Fruit fly (Drosophila melanogaster): ENCODE results near the gene CG15196.

DNA sequence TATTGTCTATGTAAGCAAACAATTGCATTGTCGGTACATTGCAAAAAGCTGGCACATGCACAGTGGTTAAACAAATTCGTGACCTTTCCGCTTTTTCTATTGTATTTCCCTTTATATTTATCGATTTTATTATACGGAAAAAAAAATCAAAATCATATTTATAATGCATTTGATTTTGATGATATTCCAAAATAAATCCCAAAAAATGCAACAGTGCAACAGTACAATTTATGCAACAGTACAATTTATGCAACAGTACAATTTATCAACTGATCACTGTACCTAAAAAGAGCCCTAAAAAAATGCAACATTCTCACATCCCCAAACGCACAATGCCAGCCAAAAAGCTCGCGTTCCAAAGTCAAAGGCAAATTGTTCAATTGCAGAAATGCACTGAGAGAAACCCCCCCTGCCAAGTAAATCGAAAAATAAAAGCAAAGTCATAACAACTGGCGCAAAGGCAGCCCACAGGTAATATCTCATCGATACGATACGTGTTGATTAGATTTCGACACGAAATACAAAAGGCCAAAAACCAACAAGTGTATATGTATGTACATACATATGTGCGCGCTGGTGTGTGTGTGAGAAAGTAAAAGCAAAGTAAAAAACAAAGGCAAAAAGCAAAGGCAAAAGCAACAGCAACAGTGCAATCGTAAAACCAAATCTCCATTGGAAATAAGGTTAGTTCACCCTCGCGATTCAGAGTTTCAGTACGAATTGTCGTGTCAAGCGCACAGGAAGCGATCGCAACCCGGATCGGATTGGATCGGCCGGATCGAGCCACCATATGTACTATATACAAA is 32.3 kb downstream of the CG15196 start, which contains the start of gene Sk1:
- TF ChIP-seq Snoo (tag; optimal IDR thresholded peaks at IDR 0.05) (peak; percentile 19), EcR (GFP tag; optimal IDR thresholded peaks at IDR 0.05) (no peak), CG12605 (GFP tag; IDR thresholded peaks at IDR 0.05) (no peak), CG17806 (tag; optimal IDR thresholded peaks at IDR 0.05) (no peak), CG15710 (tag; optimal IDR thresholded peaks at IDR 0.05) (no peak), CG8159 (tag; optimal IDR thresholded peaks at IDR 0.05) (no peak), fd96Ca (GFP tag; IDR thresholded peaks at IDR 0.05) (no peak), CG10348 (GFP tag; IDR thresholded peaks at IDR 0.05) (no peak), Pif1A (GFP tag; optimal IDR thresholded peaks at IDR 0.05) (no peak), CG13204 (GFP tag; optimal IDR thresholded peaks at IDR 0.05) (no peak), Ets98B (GFP tag; IDR thresholded peaks at IDR 0.05) (no peak), CG9948 (tag; optimal IDR thresholded peaks at IDR 0.05) (no peak), Pif1B (GFP tag; optimal IDR thresholded peaks at IDR 0.05) (no peak), CG4496 (GFP tag; IDR thresholded peaks at IDR 0.05) (0 out of 3 replicates have a peak, but pooled peaks have one; percentile 12)
